Worm (Caenorhabditis elegans) whole organism, mixed stage, embryonic: ENCODE measurements around the gene clec-225.

ENCODE experiments used
- M03D4.4 ChIP-seq: sonication (generic microtip); optimal IDR thresholded peaks from 2 replicates; lab custom pipeline; 2017; ENCODE audit warnings: mild to moderate bottlenecking, missing genetic modification characterization, missing compliant biosample characterization
- bed-3 ChIP-seq: fragments of 200-800 bp; sonication (Bioruptor generic); optimal IDR thresholded peaks from 3 replicates; lab custom pipeline; 2018; ENCODE audit warnings: mild to moderate bottlenecking, missing genetic modification characterization, moderate library complexity, missing compliant biosample characterization
- ces-1 ChIP-seq: fragments of 150-350 bp; optimal IDR thresholded peaks from 2 replicates; lab custom pipeline; 2014; ENCODE audit warnings: missing biosample characterization, missing genetic modification reagents, missing genetic modification characterization
- lsy-2 ChIP-seq: fragments of 150-350 bp; optimal IDR thresholded peaks from 2 replicates; lab custom pipeline; 2014; ENCODE audit warnings: missing biosample characterization, missing genetic modification characterization
- nhr-12 ChIP-seq: fragments of 150-350 bp; optimal IDR thresholded peaks from 2 replicates; lab custom pipeline; 2014; ENCODE audit warnings: missing biosample characterization, missing genetic modification characterization
- nhr-237 ChIP-seq: fragments of 150-350 bp; optimal IDR thresholded peaks from 2 replicates; lab custom pipeline; 2014; ENCODE audit warnings: missing biosample characterization, missing genetic modification characterization
- nhr-28 ChIP-seq: fragments of 150-350 bp; optimal IDR thresholded peaks from 2 replicates; lab custom pipeline; 2014; ENCODE audit warnings: missing biosample characterization, missing genetic modification characterization
- nhr-76 ChIP-seq: sonication (generic microtip); optimal IDR thresholded peaks from 2 replicates; lab custom pipeline; 2017; ENCODE audit warnings: missing biosample characterization, missing genetic modification characterization
- snpc-4 ChIP-seq: fragments of 150-350 bp; optimal IDR thresholded peaks from 2 replicates; lab custom pipeline; 2014; ENCODE audit warnings: missing biosample characterization, missing genetic modification characterization
- sptf-1 ChIP-seq: sonication (generic microtip); optimal IDR thresholded peaks from 2 replicates; lab custom pipeline; 2017; ENCODE audit warnings: mild to moderate bottlenecking, missing genetic modification characterization, moderate library complexity, missing compliant biosample characterization
- unc-62 ChIP-seq: fragments of 150-350 bp; optimal IDR thresholded peaks from 2 replicates; lab custom pipeline; 2014; ENCODE audit warnings: missing biosample characterization, missing genetic modification reagents, missing genetic modification characterization
- zip-8 ChIP-seq: fragments of 150-350 bp; optimal IDR thresholded peaks from 2 replicates; lab custom pipeline; 2014; ENCODE audit warnings: missing biosample characterization, missing genetic modification characterization
- ztf-11 ChIP-seq: fragments of 150-350 bp; optimal IDR thresholded peaks from 2 replicates; lab custom pipeline; 2014; ENCODE audit warnings: missing biosample characterization, missing genetic modification characterization

DNA sequence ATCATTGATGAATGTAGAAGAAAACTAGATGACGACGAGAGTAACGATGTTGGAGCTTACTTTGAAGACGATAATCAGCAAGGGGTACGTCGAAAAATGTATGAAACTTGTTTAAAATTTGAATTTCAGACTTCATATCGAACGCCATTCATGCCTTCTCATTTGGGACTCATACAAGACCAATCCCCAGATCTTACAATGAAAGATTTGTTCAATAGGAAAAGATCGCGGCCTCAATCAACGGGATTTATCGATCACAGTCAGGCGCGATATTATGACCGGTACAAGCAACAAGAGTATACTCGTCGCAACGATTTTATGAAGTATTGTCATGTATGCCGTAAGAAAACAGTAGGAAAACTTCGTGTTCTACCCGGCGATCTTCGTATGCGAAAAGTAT is 42.1 kb upstream of the clec-225 start:
- no peak for TF ChIP-seq nhr-12 (tag; lab: Kevin White, UChicago)
- no peak for TF ChIP-seq sptf-1 (tag; lab: Kevin White, UChicago)
- no peak for TF ChIP-seq lsy-2 (tag; lab: Kevin White, UChicago)
- TF ChIP-seq ztf-11 (tag; lab: Kevin White, UChicago): no peak
- TF ChIP-seq bed-3 (GFP tag; lab: Kevin White, UChicago): no peak
- TF ChIP-seq unc-62 (GFP tag; lab: Kevin White, UChicago): no peak
- no peak for TF ChIP-seq nhr-237 (tag; lab: Kevin White, UChicago)
- no peak for TF ChIP-seq zip-8 (tag; lab: Kevin White, UChicago)
- TF ChIP-seq nhr-28 (tag; lab: Kevin White, UChicago): no peak
- TF ChIP-seq ces-1 (GFP tag; lab: Kevin White, UChicago): no peak
- TF ChIP-seq M03D4.4 (tag; lab: Kevin White, UChicago): no peak
- TF ChIP-seq nhr-76 (tag; lab: Kevin White, UChicago): no peak
- TF ChIP-seq snpc-4 (tag; lab: Kevin White, UChicago): no peak
